Fruit fly (Drosophila melanogaster) whole organism, prepupa: ENCODE measurements around the gene Obp83g.

Experiments used
- CG10631 ChIP-seq: fragments of 200-800 bp; sonication (Bioruptor generic); optimal IDR thresholded peaks from 2 replicates; lab custom pipeline; 2016; ENCODE audit warnings: missing biosample characterization, missing genetic modification characterization
- CG10669 ChIP-seq: fragments of 200-800 bp; sonication (Bioruptor generic); optimal IDR thresholded peaks from 3 replicates; lab custom pipeline; 2018; ENCODE audit warnings: missing biosample characterization, mild to moderate bottlenecking, missing genetic modification characterization, moderate library complexity
- CG11762 ChIP-seq: fragments of 200-800 bp; sonication (Bioruptor generic); optimal IDR thresholded peaks from 3 replicates; lab custom pipeline; 2016; ENCODE audit warnings: missing biosample characterization, missing genetic modification characterization; ENCODE audit not compliant: insufficient read depth
- CG11902 ChIP-seq: fragments of 200-800 bp; sonication (Bioruptor generic); optimal IDR thresholded peaks from 3 replicates; lab custom pipeline; 2016; ENCODE audit warnings: missing biosample characterization, missing genetic modification characterization
- CG15336 ChIP-seq: fragments of 200-800 bp; sonication (Bioruptor generic); IDR thresholded peaks from 2 replicates; pipeline ENCODE4 v1.3.6; 2022; ENCODE audit warnings: missing biosample characterization, missing genetic modification characterization
- CG1621 ChIP-seq: fragments of 200-800 bp; sonication (Bioruptor generic); optimal IDR thresholded peaks from 3 replicates; lab custom pipeline; 2018; ENCODE audit warnings: missing biosample characterization, mild to moderate bottlenecking, missing genetic modification characterization
- CG16779 ChIP-seq: fragments of 200-800 bp; sonication (Bioruptor generic); optimal IDR thresholded peaks from 3 replicates; lab custom pipeline; 2017; ENCODE audit warnings: missing biosample characterization, mild to moderate bottlenecking, missing genetic modification characterization
- CG31627 ChIP-seq: fragments of 200-800 bp; sonication (Bioruptor generic); optimal IDR thresholded peaks from 3 replicates; lab custom pipeline; 2016; ENCODE audit warnings: missing biosample characterization, missing genetic modification characterization
- CG32006 ChIP-seq: fragments of 200-800 bp; sonication (Bioruptor generic); optimal IDR thresholded peaks from 3 replicates; lab custom pipeline; 2017; ENCODE audit warnings: missing biosample characterization, mild to moderate bottlenecking, missing genetic modification characterization
- CG3919 ChIP-seq: fragments of 200-800 bp; sonication (Bioruptor generic); optimal IDR thresholded peaks from 3 replicates; lab custom pipeline; 2016; ENCODE audit warnings: missing biosample characterization, missing genetic modification characterization
- CG4318 ChIP-seq: fragments of 200-800 bp; sonication (Bioruptor generic); optimal IDR thresholded peaks from 3 replicates; lab custom pipeline; 2017; ENCODE audit warnings: missing biosample characterization, mild to moderate bottlenecking, missing genetic modification characterization
- CG6163 ChIP-seq: fragments of 200-800 bp; sonication (Bioruptor generic); IDR thresholded peaks from 3 replicates; pipeline ENCODE4 v1.3.6; 2022; ENCODE audit warnings: missing biosample characterization, missing genetic modification characterization
- CG6276 ChIP-seq: fragments of 200-800 bp; sonication (Bioruptor generic); optimal IDR thresholded peaks from 2 replicates; lab custom pipeline; 2017; ENCODE audit warnings: missing biosample characterization, mild to moderate bottlenecking, missing genetic modification characterization
- CG6808 ChIP-seq: fragments of 200-800 bp; sonication (Bioruptor generic); optimal IDR thresholded peaks from 3 replicates; lab custom pipeline; 2017; ENCODE audit warnings: missing biosample characterization, missing genetic modification characterization, mild to moderate bottlenecking, moderate library complexity, missing genetic modification reagents
- CG8119 ChIP-seq: fragments of 200-800 bp; sonication (Bioruptor generic); IDR thresholded peaks from 3 replicates; pipeline ENCODE4 v1.3.6; 2022; ENCODE audit warnings: missing biosample characterization, missing genetic modification characterization
- CG8632 ChIP-seq: fragments of 200-800 bp; sonication (Bioruptor generic); optimal IDR thresholded peaks from 3 replicates; lab custom pipeline; 2016; ENCODE audit warnings: missing biosample characterization, missing genetic modification characterization
- CG9139 ChIP-seq: fragments of 200-800 bp; sonication (Bioruptor generic); optimal IDR thresholded peaks from 3 replicates; lab custom pipeline; 2017; ENCODE audit warnings: missing biosample characterization, mild to moderate bottlenecking, missing genetic modification characterization
- Eip75B ChIP-seq: fragments of 200-800 bp; sonication (Bioruptor generic); optimal IDR thresholded peaks from 3 replicates; lab custom pipeline; 2016; ENCODE audit warnings: missing biosample characterization, missing genetic modification characterization
- Eip78C ChIP-seq: fragments of 200-800 bp; sonication (Bioruptor generic); peaks from one replicate; lab custom pipeline; 2016; ENCODE audit warnings: missing biosample characterization, missing genetic modification characterization
- Ets96B ChIP-seq: fragments of 200-800 bp; optimal IDR thresholded peaks from 2 replicates; lab custom pipeline; 2019; ENCODE audit warnings: missing biosample characterization, mild to moderate bottlenecking, missing genetic modification characterization, moderate library complexity
- Gug ChIP-seq: fragments of 200-800 bp; sonication (Bioruptor generic); IDR thresholded peaks from 2 replicates; pipeline ENCODE4 v1.3.6; 2022; ENCODE audit warnings: missing biosample characterization, missing genetic modification characterization
- Hr4 ChIP-seq: fragments of 200-800 bp; sonication (Bioruptor generic); optimal IDR thresholded peaks from 3 replicates; lab custom pipeline; 2016; ENCODE audit warnings: missing biosample characterization, missing genetic modification characterization
- Lpt ChIP-seq: fragments of 200-800 bp; sonication (Bioruptor generic); optimal IDR thresholded peaks from 3 replicates; lab custom pipeline; 2016; ENCODE audit warnings: missing biosample characterization, missing genetic modification characterization
- OdsH ChIP-seq: fragments of 200-800 bp; sonication (Bioruptor generic); optimal IDR thresholded peaks from 3 replicates; lab custom pipeline; 2016; ENCODE audit warnings: missing biosample characterization, missing genetic modification characterization
- Sox102F ChIP-seq: fragments of 200-800 bp; sonication (Bioruptor generic); optimal IDR thresholded peaks from 2 replicates; lab custom pipeline; 2016; ENCODE audit warnings: missing biosample characterization, mild to moderate bottlenecking, missing genetic modification characterization
- Sox14 ChIP-seq: fragments of 200-800 bp; sonication (Bioruptor generic); optimal IDR thresholded peaks from 3 replicates; lab custom pipeline; 2016; ENCODE audit warnings: missing biosample characterization, missing genetic modification characterization
- acj6 ChIP-seq: fragments of 200-800 bp; sonication (Bioruptor generic); optimal IDR thresholded peaks from 3 replicates; lab custom pipeline; 2016; ENCODE audit warnings: missing biosample characterization, missing genetic modification characterization
- cyc ChIP-seq: fragments of 200-800 bp; sonication (Bioruptor generic); optimal IDR thresholded peaks from 3 replicates; lab custom pipeline; 2016; ENCODE audit warnings: missing biosample characterization, missing genetic modification characterization
- dac ChIP-seq: fragments of 200-800 bp; sonication (Bioruptor generic); optimal IDR thresholded peaks from 2 replicates; lab custom pipeline; 2017; ENCODE audit warnings: missing biosample characterization, mild to moderate bottlenecking, missing genetic modification characterization
- eg ChIP-seq: fragments of 200-800 bp; sonication (Bioruptor generic); IDR thresholded peaks from 3 replicates; pipeline ENCODE4 v1.3.6; 2022; ENCODE audit warnings: missing biosample characterization, missing genetic modification characterization
- fd59A ChIP-seq: fragments of 200-800 bp; sonication (Bioruptor generic); optimal IDR thresholded peaks from 2 replicates; lab custom pipeline; 2017; ENCODE audit warnings: missing biosample characterization, mild to moderate bottlenecking, missing genetic modification characterization, missing genetic modification reagents
- fd85E ChIP-seq: fragments of 200-800 bp; sonication (Bioruptor generic); optimal IDR thresholded peaks from 3 replicates; lab custom pipeline; 2016; ENCODE audit warnings: missing biosample characterization, missing genetic modification characterization
- pdm3 ChIP-seq: fragments of 200-800 bp; sonication (Bioruptor generic); optimal IDR thresholded peaks from 3 replicates; lab custom pipeline; 2016; ENCODE audit warnings: missing biosample characterization, missing genetic modification characterization
- salr ChIP-seq, 2 experiments: fragments of 200-800 bp; sonication (Bioruptor generic); optimal IDR thresholded peaks; 3 replicates each; lab custom pipeline; 2016 to 2018; ENCODE audit warnings: missing biosample characterization in 2 of 2, missing genetic modification characterization in 2 of 2, mild to moderate bottlenecking in 1 of 2
- spab ChIP-seq: fragments of 200-800 bp; sonication (Bioruptor generic); optimal IDR thresholded peaks from 2 replicates; lab custom pipeline; 2017; ENCODE audit warnings: missing biosample characterization, mild to moderate bottlenecking, missing genetic modification characterization, missing genetic modification reagents
- ss ChIP-seq, 2 experiments: fragments of 200-800 bp; sonication (Bioruptor generic); optimal IDR thresholded peaks; 2 replicates in 1 of 2; 3 replicates in 1 of 2; lab custom pipeline; 2017 to 2018; ENCODE audit warnings: mild to moderate bottlenecking in 2 of 2, missing biosample characterization in 2 of 2, missing genetic modification characterization in 2 of 2, moderate library complexity in 1 of 2
- svp ChIP-seq: fragments of 200-800 bp; sonication (Bioruptor generic); peaks from one replicate; lab custom pipeline; 2016; ENCODE audit warnings: missing biosample characterization, missing genetic modification characterization
- vri ChIP-seq: fragments of 200-800 bp; sonication (Bioruptor generic); optimal IDR thresholded peaks from 3 replicates; lab custom pipeline; 2016; ENCODE audit warnings: missing biosample characterization, mild to moderate bottlenecking, missing genetic modification characterization

Obp83g gene

dm6 chr3R:6149593-6149992, 37.5 kb upstream of the Obp83g start:
- TF ChIP-seq ss (GFP tag; optimal IDR thresholded peaks at IDR 0.05; lab: Kevin White, UChicago) (no peak), eg (peak; percentile 26; the same call in 1 of the 3 replicates)

dm6 chr3R:6149130-6149529, 37.0 kb upstream of the Obp83g start:
- TF ChIP-seq CG9139 (GFP tag; lab: Kevin White, UChicago) = no peak
- peak; percentile 16 for TF ChIP-seq CG6276 (GFP tag; lab: Kevin White, UChicago)
- TF ChIP-seq Hr4 (GFP tag; lab: Kevin White, UChicago) = peak; percentile 20
- TF ChIP-seq vri (GFP tag; lab: Kevin White, UChicago) = no peak
- TF ChIP-seq spab (GFP tag; lab: Kevin White, UChicago) = no peak
- TF ChIP-seq CG32006 (GFP tag; lab: Kevin White, UChicago) = peak; percentile 46
- peak; percentile 77 for TF ChIP-seq Eip78C (GFP tag; lab: Kevin White, UChicago)
- TF ChIP-seq fd59A (GFP tag; lab: Kevin White, UChicago) = no peak

dm6 chr3R:6141768-6142167, 29.7 kb upstream of the Obp83g start:
- no peak for TF ChIP-seq CG10631 (GFP tag; lab: Kevin White, UChicago)
- no peak for TF ChIP-seq CG11762 (GFP tag; lab: Kevin White, UChicago)
- 0 out of 3 replicates have a peak, but pooled peaks have one; percentile 35 for TF ChIP-seq eg

DNA sequence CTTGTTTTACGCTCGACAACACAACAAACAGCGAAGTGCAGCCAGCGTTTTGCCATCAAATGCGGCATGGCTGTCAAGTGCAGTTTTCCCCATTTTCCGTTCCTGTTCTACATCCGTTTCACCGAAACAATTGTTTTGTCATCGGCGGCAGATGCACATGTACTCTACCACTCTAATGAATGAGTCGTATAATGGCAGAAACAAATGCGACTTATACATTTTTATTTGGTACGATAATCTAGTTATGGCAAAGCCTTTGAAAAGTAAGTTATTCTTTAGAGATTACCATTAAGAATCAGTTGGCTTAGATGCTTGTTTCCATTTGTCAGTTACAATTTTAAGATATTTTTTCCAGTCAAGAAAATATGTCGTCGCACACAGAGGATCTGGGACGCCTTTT, 10.2 kb upstream of the Obp83g start, which contains the start of gene Vha14-2:
Gene Vha14-2 (plus strand): TSS at position 301 of the 400 bp plus-strand sequence.
- TF ChIP-seq CG16779 (tag; lab: Kevin White, UChicago) = no peak
- TF ChIP-seq Sox102F (GFP tag; lab: Kevin White, UChicago) = no peak
- no peak for TF ChIP-seq vri (GFP tag; lab: Kevin White, UChicago)
- TF ChIP-seq salr (GFP tag; optimal IDR thresholded peaks at IDR 0.05; lab: Kevin White, UChicago) = no peak
- TF ChIP-seq Sox14 = no peak
- TF ChIP-seq cyc (GFP tag; lab: Kevin White, UChicago) = no peak
- no peak for TF ChIP-seq CG6808 (GFP tag; lab: Kevin White, UChicago)
- no peak for TF ChIP-seq CG3919 (GFP tag; lab: Kevin White, UChicago)
- no peak for TF ChIP-seq CG4318
- TF ChIP-seq CG1621 (tag; lab: Kevin White, UChicago) = no peak
- TF ChIP-seq dac (GFP tag; lab: Kevin White, UChicago) = no peak
- no peak for TF ChIP-seq fd85E
- TF ChIP-seq Hr4 (GFP tag; lab: Kevin White, UChicago) = no peak
- no peak for TF ChIP-seq Lpt (GFP tag; lab: Kevin White, UChicago)
- no peak for TF ChIP-seq CG8632 (GFP tag; lab: Kevin White, UChicago)
- TF ChIP-seq pdm3 = no peak
- no peak for TF ChIP-seq OdsH (GFP tag; lab: Kevin White, UChicago)
- no peak for TF ChIP-seq CG11902

DNA sequence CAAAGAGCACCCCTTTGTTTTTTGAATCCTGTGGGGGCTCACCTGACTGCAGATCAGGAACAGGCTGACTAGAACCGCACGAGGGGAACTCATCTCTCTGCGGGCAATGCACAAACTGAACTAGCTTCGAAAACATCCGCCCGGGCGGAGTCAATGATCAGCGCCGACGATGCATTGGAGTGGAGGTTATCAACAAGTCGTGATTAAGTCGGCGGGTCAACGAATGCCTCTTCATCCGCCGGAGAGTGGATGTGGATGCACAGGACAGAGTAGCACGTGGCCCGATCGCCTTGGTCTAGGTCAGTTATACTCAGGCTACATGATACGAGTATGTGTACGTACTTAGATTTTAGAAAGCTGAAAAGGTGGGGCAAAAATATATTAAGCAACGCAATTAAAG, 1.2 kb downstream of the Obp83g start, which contains the start of gene Obp83ef:
Gene Obp83ef (minus strand): TSS at position 119 of the 400 bp plus-strand sequence.
- TF ChIP-seq CG8119 (GFP tag; lab: Robert Waterston, UW) (no peak), svp (peak; percentile 100)

- peak; percentile 13 for TF ChIP-seq spab (GFP tag; lab: Kevin White, UChicago)
- peak; percentile 9 for TF ChIP-seq CG10631 (GFP tag; lab: Kevin White, UChicago)
- peak; percentile 67 for TF ChIP-seq CG32006 (GFP tag; lab: Kevin White, UChicago)
- TF ChIP-seq Hr4 (GFP tag; lab: Kevin White, UChicago) = peak; percentile 59
- peak; percentile 1 for TF ChIP-seq Eip75B (GFP tag; lab: Kevin White, UChicago)
- TF ChIP-seq CG10669 = peak; percentile 42
- no peak for TF ChIP-seq CG16779 (tag; lab: Kevin White, UChicago)
- peak; percentile 38 for TF ChIP-seq OdsH (GFP tag; lab: Kevin White, UChicago)
- TF ChIP-seq svp = peak; percentile 73
- peak; percentile 23 for TF ChIP-seq CG4318
- peak; percentile 51; the same call in 2 of the 3 replicates for TF ChIP-seq CG8119 (GFP tag; lab: Robert Waterston, UW)
- no peak for TF ChIP-seq Sox102F (GFP tag; lab: Kevin White, UChicago)
- TF ChIP-seq Eip78C (GFP tag; lab: Kevin White, UChicago) = peak; percentile 76
- TF ChIP-seq CG6163 = peak; percentile 46; the same call in 1 of the 3 replicates
- peak; percentile 66; the same call in 2 of the 3 replicates for TF ChIP-seq eg
- TF ChIP-seq CG15336 (GFP tag; lab: Robert Waterston, UW) = peak; percentile 48
- TF ChIP-seq CG6276 (GFP tag; lab: Kevin White, UChicago) = peak; percentile 58
- peak; percentile 21 for TF ChIP-seq CG3919 (GFP tag; lab: Kevin White, UChicago)
- TF ChIP-seq Sox14 = peak; percentile 48
- 0 out of 2 replicates have a peak, but pooled peaks have one; percentile 44 for TF ChIP-seq Gug
- TF ChIP-seq CG8632 (GFP tag; lab: Kevin White, UChicago) = no peak
- peak; percentile 32 for TF ChIP-seq Ets96B
- TF ChIP-seq acj6 (GFP tag; lab: Kevin White, UChicago) = peak; percentile 31
- TF ChIP-seq CG11762 (GFP tag; lab: Kevin White, UChicago) = no peak
- TF ChIP-seq pdm3 = peak; percentile 48
- no peak for TF ChIP-seq CG31627 (GFP tag; lab: Kevin White, UChicago)
- TF ChIP-seq CG1621 (tag; lab: Kevin White, UChicago) = no peak
These were observed 4.3 kb downstream of the Obp83g start, which contains the start of gene Obp83cd for dm6 chr3R:6107792-6108191. Obp83cd (plus strand) TSS chr3R:6108134.
